Fruit fly (Drosophila melanogaster) Kc167 (cell line): ENCODE measurements around the gene CG31233.

Experiments used
- h ChIP-seq: fragments of >200 bp; optimal IDR thresholded peaks from 3 replicates; lab custom pipeline; 2018; ENCODE audit warnings: missing external identifiers
- psq ChIP-seq: fragments of >200 bp; optimal IDR thresholded peaks from 2 replicates; lab custom pipeline; 2017; ENCODE audit warnings: missing external identifiers
- ttk ChIP-seq: sonication (Bioruptor generic); optimal IDR thresholded peaks from 2 replicates; lab custom pipeline; 2017; ENCODE audit warnings: missing external identifiers

dm6 chr3R:21700458-21700857 lies 49.2 kb upstream of the CG31233 start:
- TF ChIP-seq h (no peak), psq (lab: Kevin White, UChicago) (no peak), ttk (no peak)
